Fruit fly (Drosophila melanogaster) Kc167 (cell line): ENCODE measurements around the gene CG6878.

Experiments
- insv ChIP-seq: fragments of >200 bp; optimal IDR thresholded peaks from 3 replicates; lab custom pipeline; 2018; ENCODE audit warnings: missing external identifiers
- psq ChIP-seq: fragments of >200 bp; optimal IDR thresholded peaks from 2 replicates; lab custom pipeline; 2017; ENCODE audit warnings: missing external identifiers

- TF ChIP-seq insv (lab: Kevin White, UChicago) (no peak), psq (no peak)
Measured at dm6 chr3L:15200280-15200987, 38.8 kb downstream of the CG6878 start.
